Fruit fly (Drosophila melanogaster): ENCODE results near the gene pb.

Gene pb

dm6 chr3R:6667245-6667644, 74.6 kb downstream of the pb start (continued):
- TF ChIP-seq MTF-1 (GFP tag; optimal IDR thresholded peaks at IDR 0.05; ENCODE audit: borderline replicate concordance) (peak; percentile 56), zfh2 (GFP tag; optimal IDR thresholded peaks at IDR 0.05) (no peak), prd (optimal IDR thresholded peaks at IDR 0.05) (no peak), prd (GFP tag; IDR thresholded peaks at IDR 0.05) (no peak), CG1603 (tag; optimal IDR thresholded peaks at IDR 0.05) (peak; percentile 75), CG6689 (GFP tag; IDR thresholded peaks at IDR 0.05) (no peak), Chrac-16 (GFP tag; optimal IDR thresholded peaks at IDR 0.05) (no peak), bbx (GFP tag; IDR thresholded peaks at IDR 0.05; ENCODE audit: partially characterized antibody) (no peak), odd (GFP tag; optimal IDR thresholded peaks at IDR 0.05) (peak; percentile 74), Xbp1 (GFP tag; optimal IDR thresholded peaks at IDR 0.05) (no peak), MBD-R2 (GFP tag; IDR thresholded peaks at IDR 0.05) (no peak), CG8359 (GFP tag; optimal IDR thresholded peaks at IDR 0.05; ENCODE audit: borderline replicate concordance) (peak; percentile 56), Six4 (GFP tag; optimal IDR thresholded peaks at IDR 0.05) (no peak), CG3065 (GFP tag; optimal IDR thresholded peaks at IDR 0.05) (no peak), grn (GFP tag; optimal IDR thresholded peaks at IDR 0.05) (peak; percentile 79), CG9797 (GFP tag; optimal IDR thresholded peaks at IDR 0.05) (no peak), psq (GFP tag; optimal IDR thresholded peaks at IDR 0.05) (no peak), Ada2b (GFP tag; IDR thresholded peaks at IDR 0.05) (no peak), CHES-1-like (GFP tag; optimal IDR thresholded peaks at IDR 0.05) (no peak), Adf1 (GFP tag; IDR thresholded peaks at IDR 0.05) (no peak), ssp (GFP tag; IDR thresholded peaks at IDR 0.05) (no peak), bcd (GFP tag; optimal IDR thresholded peaks at IDR 0.05) (no peak), HmgZ (tag; optimal IDR thresholded peaks at IDR 0.05) (no peak), Dek (tag; optimal IDR thresholded peaks at IDR 0.05) (no peak), ham (GFP tag; IDR thresholded peaks at IDR 0.05) (no peak), CG5953 (GFP tag; IDR thresholded peaks at IDR 0.05) (no peak), sim (GFP tag; IDR thresholded peaks at IDR 0.05) (no peak), Nf-YA (GFP tag; IDR thresholded peaks at IDR 0.05) (no peak), p53 (GFP tag; optimal IDR thresholded peaks at IDR 0.05) (no peak), CG6791 (GFP tag; IDR thresholded peaks at IDR 0.05; ENCODE audit: partially characterized antibody) (no peak), mirr (GFP tag; optimal IDR thresholded peaks at IDR 0.05) (no peak), inv (GFP tag; IDR thresholded peaks at IDR 0.05; ENCODE audit: partially characterized antibody) (no peak), Dfd (GFP tag; optimal IDR thresholded peaks at IDR 0.05) (no peak), CG34422 (GFP tag; IDR thresholded peaks at IDR 0.05) (no peak), CG12155 (GFP tag; optimal IDR thresholded peaks at IDR 0.05) (no peak), Opbp (GFP tag; IDR thresholded peaks at IDR 0.05; ENCODE audit: partially characterized antibody) (no peak), nerfin-2 (GFP tag; IDR thresholded peaks at IDR 0.05; ENCODE audit: partially characterized antibody) (no peak), CG7357 (GFP tag; IDR thresholded peaks at IDR 0.05) (no peak), HmgD (GFP tag; optimal IDR thresholded peaks at IDR 0.05) (no peak), fd96Cb (tag; optimal IDR thresholded peaks at IDR 0.05) (no peak), H2.0 (GFP tag; IDR thresholded peaks at IDR 0.05) (no peak), CG11696 (GFP tag; IDR thresholded peaks at IDR 0.05) (no peak), sr (GFP tag; IDR thresholded peaks at IDR 0.05) (no peak), Pdp1 (GFP tag; optimal IDR thresholded peaks at IDR 0.05) (peak in 1 of 2 experiments; percentile 38), CG9932 (GFP tag; IDR thresholded peaks at IDR 0.05) (no peak), Bgb (GFP tag; IDR thresholded peaks at IDR 0.05; ENCODE audit: partially characterized antibody) (no peak), ap (GFP tag; IDR thresholded peaks at IDR 0.05) (no peak), CG2120 (GFP tag; optimal IDR thresholded peaks at IDR 0.05) (no peak), CG12942 (GFP tag; optimal IDR thresholded peaks at IDR 0.05) (no peak), sens (GFP tag) (peak; percentile 85), Meics (GFP tag; optimal IDR thresholded peaks at IDR 0.05) (no peak), phol (tag; optimal IDR thresholded peaks at IDR 0.05) (peak; percentile 1), tin (GFP tag; optimal IDR thresholded peaks at IDR 0.05) (no peak)

Data from whole organism, embryonic.